Worm (Caenorhabditis elegans) whole organism, L1 larva: ENCODE data around the gene nfyc-1.

Experiments used
- fkh-10 ChIP-seq: sonication (generic microtip); optimal IDR thresholded peaks from 2 replicates; lab custom pipeline; 2017; ENCODE audit warnings: missing biosample characterization, missing genetic modification reagents, missing genetic modification characterization
- snpc-4 ChIP-seq: fragments of 150-350 bp; optimal IDR thresholded peaks from 2 replicates; lab custom pipeline; 2014; ENCODE audit warnings: missing biosample characterization, missing genetic modification characterization
- unc-98 ChIP-seq: fragments of 200-800 bp; sonication (Bioruptor generic); IDR thresholded peaks from 2 replicates; pipeline ENCODE4 v1.3.6; 2022; ENCODE audit warnings: missing genetic modification characterization, missing compliant biosample characterization

DNA sequence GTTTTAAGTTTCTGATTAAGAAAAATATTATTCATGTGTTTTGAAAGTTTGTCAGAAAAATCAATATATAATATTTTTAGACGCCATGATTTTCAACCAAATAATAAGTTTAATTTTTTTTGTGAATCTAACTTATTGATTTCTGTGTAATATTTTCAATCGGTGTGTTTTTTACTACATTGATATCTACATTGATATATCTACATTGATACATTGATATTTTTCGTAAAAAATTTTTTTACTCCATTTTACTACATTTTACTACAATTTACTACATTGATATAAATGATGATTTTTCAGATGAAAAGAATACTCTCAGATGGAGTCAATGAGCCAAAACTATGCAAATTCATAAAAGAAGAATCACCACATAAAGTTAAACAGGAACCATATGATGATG lies 24.5 kb upstream of the nfyc-1 start, which contains the start of gene gmeb-1:
- no peak for TF ChIP-seq snpc-4 (tag; lab: Kevin White, UChicago)
- TF ChIP-seq unc-98 (GFP tag; lab: Robert Waterston, UW): no peak
- TF ChIP-seq fkh-10 (GFP tag; lab: Kevin White, UChicago): no peak
